Fruit fly (Drosophila melanogaster): ENCODE measurements around the gene Gip.

Gene Gip

dm6 chrX:10329659-10330289, at the start of gene Gip:
Gip (minus strand) TSS chrX:10329872.
- TF ChIP-seq Sin3A (optimal IDR thresholded peaks at IDR 0.05) (no peak), insv (optimal IDR thresholded peaks at IDR 0.05) (no peak), Myc (optimal IDR thresholded peaks at IDR 0.05) (no peak), ttk (optimal IDR thresholded peaks at IDR 0.05) (no peak), psq (optimal IDR thresholded peaks at IDR 0.05) (no peak), h (optimal IDR thresholded peaks at IDR 0.05) (no peak)

- TF ChIP-seq ttk (optimal IDR thresholded peaks at IDR 0.05) (no peak), psq (optimal IDR thresholded peaks at IDR 0.05) (no peak), Sin3A (optimal IDR thresholded peaks at IDR 0.05) (no peak), Myc (optimal IDR thresholded peaks at IDR 0.05) (no peak), insv (optimal IDR thresholded peaks at IDR 0.05) (no peak), h (optimal IDR thresholded peaks at IDR 0.05) (no peak)
Observed at dm6 chrX:10375216-10375615, 45.5 kb upstream of the Gip start, which contains the start of the genes CG32686 and CG2898. CG32686 (minus strand) TSS chrX:10375316. CG2898 (plus strand) TSS chrX:10375374.

- no peak for TF ChIP-seq ttk (optimal IDR thresholded peaks at IDR 0.05)
- TF ChIP-seq insv (optimal IDR thresholded peaks at IDR 0.05): no peak
- TF ChIP-seq Myc (optimal IDR thresholded peaks at IDR 0.05): no peak
- no peak for TF ChIP-seq psq (optimal IDR thresholded peaks at IDR 0.05)
- no peak for TF ChIP-seq Sin3A (optimal IDR thresholded peaks at IDR 0.05)
- no peak for TF ChIP-seq h (optimal IDR thresholded peaks at IDR 0.05)
Observed at dm6 chrX:10370201-10371038, 40.7 kb upstream of the Gip start.

- TF ChIP-seq insv (optimal IDR thresholded peaks at IDR 0.05) (no peak), h (optimal IDR thresholded peaks at IDR 0.05) (no peak), Sin3A (optimal IDR thresholded peaks at IDR 0.05) (no peak), Myc (optimal IDR thresholded peaks at IDR 0.05) (no peak), psq (optimal IDR thresholded peaks at IDR 0.05) (no peak), ttk (optimal IDR thresholded peaks at IDR 0.05) (no peak)
Observed at dm6 chrX:10369763-10370162, 40.1 kb upstream of the Gip start.

dm6 chrX:10369315-10369714, 39.6 kb upstream of the Gip start:
- TF ChIP-seq Myc (optimal IDR thresholded peaks at IDR 0.05) (no peak), ttk (optimal IDR thresholded peaks at IDR 0.05) (no peak), Sin3A (optimal IDR thresholded peaks at IDR 0.05) (no peak), psq (optimal IDR thresholded peaks at IDR 0.05) (no peak), h (optimal IDR thresholded peaks at IDR 0.05) (no peak), insv (optimal IDR thresholded peaks at IDR 0.05) (no peak)

dm6 chrX:10367801-10368203, 38.1 kb upstream of the Gip start, which contains the start of gene CG17841:
CG17841 (plus strand) TSS chrX:10368052.
- TF ChIP-seq ttk (optimal IDR thresholded peaks at IDR 0.05) (no peak), insv (optimal IDR thresholded peaks at IDR 0.05) (no peak), h (optimal IDR thresholded peaks at IDR 0.05) (no peak), Sin3A (optimal IDR thresholded peaks at IDR 0.05) (no peak), Myc (optimal IDR thresholded peaks at IDR 0.05) (no peak), psq (optimal IDR thresholded peaks at IDR 0.05) (no peak)

- TF ChIP-seq h (optimal IDR thresholded peaks at IDR 0.05) (no peak), psq (optimal IDR thresholded peaks at IDR 0.05) (no peak), insv (optimal IDR thresholded peaks at IDR 0.05) (no peak), Myc (optimal IDR thresholded peaks at IDR 0.05) (no peak), Sin3A (optimal IDR thresholded peaks at IDR 0.05) (no peak), ttk (optimal IDR thresholded peaks at IDR 0.05) (no peak)
Observed at dm6 chrX:10367372-10367771, 37.7 kb upstream of the Gip start, which contains the start of gene CG32679. CG32679 (minus strand) TSS chrX:10367472.

- no peak for TF ChIP-seq psq (optimal IDR thresholded peaks at IDR 0.05)
- TF ChIP-seq Sin3A (optimal IDR thresholded peaks at IDR 0.05): no peak
- no peak for TF ChIP-seq insv (optimal IDR thresholded peaks at IDR 0.05)
- no peak for TF ChIP-seq h (optimal IDR thresholded peaks at IDR 0.05)
- TF ChIP-seq Myc (optimal IDR thresholded peaks at IDR 0.05): no peak
- no peak for TF ChIP-seq ttk (optimal IDR thresholded peaks at IDR 0.05)
Observed at dm6 chrX:10365748-10366415, 36.2 kb upstream of the Gip start.

- TF ChIP-seq insv (optimal IDR thresholded peaks at IDR 0.05) (no peak), psq (optimal IDR thresholded peaks at IDR 0.05) (no peak), Sin3A (optimal IDR thresholded peaks at IDR 0.05) (no peak), Myc (optimal IDR thresholded peaks at IDR 0.05) (no peak), ttk (optimal IDR thresholded peaks at IDR 0.05) (no peak), h (optimal IDR thresholded peaks at IDR 0.05) (no peak)
Observed at dm6 chrX:10364556-10365227, 35.0 kb upstream of the Gip start.

- TF ChIP-seq ttk (optimal IDR thresholded peaks at IDR 0.05): no peak
- no peak for TF ChIP-seq h (optimal IDR thresholded peaks at IDR 0.05)
- no peak for TF ChIP-seq Sin3A (optimal IDR thresholded peaks at IDR 0.05)
- no peak for TF ChIP-seq Myc (optimal IDR thresholded peaks at IDR 0.05)
- TF ChIP-seq psq (optimal IDR thresholded peaks at IDR 0.05): no peak
- TF ChIP-seq insv (optimal IDR thresholded peaks at IDR 0.05): no peak
Observed at dm6 chrX:10362557-10363366, 33.1 kb upstream of the Gip start.

Measured in Kc167 (cell line).